Fruit fly (Drosophila melanogaster) whole organism, prepupa: ENCODE data around the gene CG5715.

Experiments used
- Blimp-1 ChIP-seq: fragments of 200-800 bp; sonication (Bioruptor generic); optimal IDR thresholded peaks from 3 replicates; lab custom pipeline; 2017; ENCODE audit warnings: missing biosample characterization, missing genetic modification characterization, mild to moderate bottlenecking, moderate library complexity, missing genetic modification reagents
- CG11762 ChIP-seq: fragments of 200-800 bp; sonication (Bioruptor generic); optimal IDR thresholded peaks from 3 replicates; lab custom pipeline; 2016; ENCODE audit warnings: missing biosample characterization, missing genetic modification characterization; ENCODE audit not compliant: insufficient read depth
- CG1621 ChIP-seq: fragments of 200-800 bp; sonication (Bioruptor generic); optimal IDR thresholded peaks from 3 replicates; lab custom pipeline; 2018; ENCODE audit warnings: missing biosample characterization, mild to moderate bottlenecking, missing genetic modification characterization
- CG6792 ChIP-seq: fragments of 200-800 bp; sonication (Bioruptor generic); optimal IDR thresholded peaks from 3 replicates; lab custom pipeline; 2016; ENCODE audit warnings: missing biosample characterization, missing genetic modification characterization

DNA sequence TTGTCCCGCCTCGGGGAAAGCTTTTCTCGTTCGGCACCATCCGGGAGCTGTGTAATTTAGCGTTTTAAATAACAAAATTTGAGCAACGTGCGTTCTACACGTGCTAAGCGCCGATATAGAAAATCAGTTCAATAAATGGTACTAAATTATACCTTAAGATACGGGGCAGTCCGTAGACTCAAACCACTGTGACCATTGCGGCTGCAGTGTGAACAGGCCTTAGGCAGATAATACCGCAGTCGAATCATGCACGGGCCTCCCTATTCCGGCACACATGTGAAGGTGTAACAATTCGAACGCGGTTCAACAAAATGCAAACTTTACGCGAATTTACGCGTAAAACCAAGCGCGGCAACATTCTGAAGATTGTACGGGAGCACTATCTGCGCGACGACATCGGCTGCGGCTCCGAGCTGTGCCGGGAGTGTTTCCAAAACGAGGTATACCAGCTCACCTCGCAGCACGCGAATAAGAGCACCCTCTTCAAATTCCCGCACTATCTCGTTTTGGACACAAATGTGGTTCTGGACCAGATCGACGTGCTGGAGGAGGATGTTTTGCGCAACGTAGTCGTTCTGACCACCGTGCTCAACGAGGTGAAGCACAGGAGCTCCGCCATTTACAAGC, 39.1 kb upstream of the CG5715 start, which contains the start of the genes Rrp5 and Dis3:
- TF ChIP-seq Blimp-1 = no peak
- no peak for TF ChIP-seq CG6792 (GFP tag; lab: Kevin White, UChicago)
- no peak for TF ChIP-seq CG11762 (GFP tag; lab: Kevin White, UChicago)
- peak; percentile 93 for TF ChIP-seq CG1621 (tag; lab: Kevin White, UChicago)
